Worm (Caenorhabditis elegans) whole organism, L4 larva: ENCODE results near the gene C29E4.15.

Experiments
- D1046.2 ChIP-seq: fragments of 200-800 bp; sonication (Bioruptor generic); IDR thresholded peaks from 2 replicates; pipeline ENCODE4 v1.3.6; 2022; ENCODE audit warnings: missing genetic modification characterization, missing compliant biosample characterization
- F49E8.2 ChIP-seq: sonication (generic microtip); optimal IDR thresholded peaks from 2 replicates; lab custom pipeline; 2016; ENCODE audit warnings: missing compliant biosample characterization, mild to moderate bottlenecking, missing genetic modification characterization, borderline replicate concordance
- R02D3.7 ChIP-seq: fragments of 150-350 bp; sonication (generic microtip); optimal IDR thresholded peaks from 3 replicates; lab custom pipeline; 2014; ENCODE audit warnings: missing biosample characterization, missing genetic modification characterization
- T26A8.4 ChIP-seq: fragments of 200-800 bp; sonication (Bioruptor generic); IDR thresholded peaks from 2 replicates; pipeline ENCODE4 v1.3.6; 2022; ENCODE audit warnings: missing genetic modification characterization, missing compliant biosample characterization
- Y105C5A.15 ChIP-seq: fragments of 200-800 bp; sonication (Bioruptor generic); IDR thresholded peaks from 2 replicates; pipeline ENCODE4 v1.3.6; 2022; ENCODE audit warnings: missing genetic modification characterization, missing compliant biosample characterization
- Y5F2A.4 ChIP-seq: fragments of 200-800 bp; sonication (Bioruptor generic); optimal IDR thresholded peaks from 2 replicates; lab custom pipeline; 2018; ENCODE audit warnings: mild to moderate bottlenecking, missing genetic modification characterization, missing compliant biosample characterization
- aha-1 ChIP-seq: fragments of 150-350 bp; peaks from one replicate; lab custom pipeline; 2014; ENCODE audit warnings: missing biosample characterization, missing genetic modification characterization
- ama-1 ChIP-seq: fragments of 150-350 bp; optimal IDR thresholded peaks from 2 replicates; lab custom pipeline; 2014; ENCODE audit warnings: inconsistent platforms, mixed read lengths
- arid-1 ChIP-seq: fragments of 200-800 bp; sonication (Bioruptor generic); conservative IDR thresholded peaks from 2 replicates; pipeline ENCODE4 v1.3.6; 2022; ENCODE audit warnings: missing genetic modification reagents, missing genetic modification characterization, missing compliant biosample characterization
- ceh-20 ChIP-seq: fragments of 200-800 bp; sonication (Bioruptor generic); IDR thresholded peaks from 2 replicates; pipeline ENCODE4 v1.3.6; 2022; ENCODE audit warnings: missing genetic modification reagents, missing genetic modification characterization, missing compliant biosample characterization
- ceh-28 ChIP-seq: fragments of 150-350 bp; optimal IDR thresholded peaks from 2 replicates; lab custom pipeline; 2014; ENCODE audit warnings: missing biosample characterization, missing genetic modification reagents, missing genetic modification characterization
- ceh-82 ChIP-seq: sonication (generic microtip); optimal IDR thresholded peaks from 2 replicates; lab custom pipeline; 2017; ENCODE audit warnings: missing biosample characterization, missing genetic modification characterization
- dmd-8 ChIP-seq: fragments of 200-800 bp; sonication (Bioruptor generic); IDR thresholded peaks from 2 replicates; pipeline ENCODE4 v1.3.6; 2022; ENCODE audit warnings: missing genetic modification characterization, missing compliant biosample characterization
- dpl-1 ChIP-seq: fragments of 150-350 bp; optimal IDR thresholded peaks from 2 replicates; lab custom pipeline; 2014; ENCODE audit warnings: missing biosample characterization, missing genetic modification reagents, missing genetic modification characterization
- duxl-1 ChIP-seq: sonication (generic microtip); optimal IDR thresholded peaks from 2 replicates; lab custom pipeline; 2016; ENCODE audit warnings: mild to moderate bottlenecking, missing genetic modification characterization, moderate library complexity, missing compliant biosample characterization; ENCODE audit not compliant: poor library complexity
- fkh-10 ChIP-seq: fragments of 150-350 bp; optimal IDR thresholded peaks from 2 replicates; lab custom pipeline; 2014; ENCODE audit warnings: missing biosample characterization, missing genetic modification reagents, missing genetic modification characterization
- fos-1 ChIP-seq: fragments of 150-350 bp; optimal IDR thresholded peaks from 2 replicates; lab custom pipeline; 2014; ENCODE audit warnings: missing biosample characterization, missing genetic modification characterization
- gei-8 ChIP-seq: fragments of 200-800 bp; sonication (Bioruptor generic); optimal IDR thresholded peaks from 2 replicates; lab custom pipeline; 2018; ENCODE audit warnings: mild to moderate bottlenecking, missing genetic modification characterization, missing compliant biosample characterization
- hlh-11 ChIP-seq: fragments of 200-800 bp; sonication (Bioruptor generic); optimal IDR thresholded peaks from 2 replicates; lab custom pipeline; 2018; ENCODE audit warnings: mild to moderate bottlenecking, missing genetic modification characterization, missing compliant biosample characterization
- hlh-30 ChIP-seq: sonication (generic microtip); optimal IDR thresholded peaks from 2 replicates; lab custom pipeline; 2017; ENCODE audit warnings: antibody characterized with exemption, mild to moderate bottlenecking, missing genetic modification characterization, missing compliant biosample characterization; ENCODE audit not compliant: insufficient read depth
- hmg-1.1 ChIP-seq: fragments of 200-800 bp; sonication (Bioruptor generic); IDR thresholded peaks from 2 replicates; pipeline ENCODE4 v1.3.6; 2022; ENCODE audit warnings: missing genetic modification reagents, missing genetic modification characterization, missing compliant biosample characterization
- lin-1 ChIP-seq: fragments of 200-800 bp; sonication (Bioruptor generic); IDR thresholded peaks from 2 replicates; pipeline ENCODE4 v1.3.6; 2022; ENCODE audit warnings: missing genetic modification reagents, missing genetic modification characterization, missing compliant biosample characterization
- lin-15B ChIP-seq: fragments of 150-350 bp; sonication (generic microtip); optimal IDR thresholded peaks from 3 replicates; lab custom pipeline; 2014; ENCODE audit warnings: missing biosample characterization, missing genetic modification characterization
- lin-29 ChIP-seq: fragments of 200-800 bp; sonication (Bioruptor generic); IDR thresholded peaks from 2 replicates; pipeline ENCODE4 v1.3.6; 2022; ENCODE audit warnings: missing genetic modification reagents, missing genetic modification characterization, missing compliant biosample characterization
- lir-3 ChIP-seq: sonication (generic microtip); optimal IDR thresholded peaks from 2 replicates; lab custom pipeline; 2016; ENCODE audit warnings: mild to moderate bottlenecking, missing genetic modification characterization, missing compliant biosample characterization
- lsy-2 ChIP-seq, 2 experiments: fragments of 150-350 bp in 1 of 2; sonication (generic microtip) in 1 of 2; optimal IDR thresholded peaks; 2 replicates each; lab custom pipeline; 2014 to 2017; ENCODE audit warnings: missing biosample characterization in 2 of 2, missing genetic modification characterization in 2 of 2
- madf-5 ChIP-seq, 2 experiments: fragments of 200-800 bp; sonication (Bioruptor generic); IDR thresholded peaks; 2 replicates each; pipeline ENCODE4 v1.3.6; 2022; ENCODE audit warnings: missing compliant biosample characterization in 2 of 2, missing genetic modification characterization in 2 of 2
- mdt-29 ChIP-seq: fragments of 200-800 bp; sonication (Bioruptor generic); IDR thresholded peaks from 2 replicates; pipeline ENCODE4 v1.3.6; 2022; ENCODE audit warnings: missing genetic modification reagents, missing genetic modification characterization, missing compliant biosample characterization
- mep-1 ChIP-seq: fragments of 150-350 bp; sonication (generic microtip); optimal IDR thresholded peaks from 3 replicates; lab custom pipeline; 2014; ENCODE audit warnings: missing biosample characterization, missing genetic modification characterization
- mes-2 ChIP-seq: sonication (generic microtip); optimal IDR thresholded peaks from 2 replicates; lab custom pipeline; 2016; ENCODE audit warnings: missing genotype, mild to moderate bottlenecking, missing genetic modification characterization, missing compliant biosample characterization; ENCODE audit not compliant: poor library complexity, severe bottlenecking
- nhr-111 ChIP-seq: fragments of 200-800 bp; sonication (Bioruptor generic); optimal IDR thresholded peaks from 2 replicates; lab custom pipeline; 2018; ENCODE audit warnings: mild to moderate bottlenecking, missing genetic modification characterization, missing compliant biosample characterization
- nhr-28 ChIP-seq: fragments of 150-350 bp; optimal IDR thresholded peaks from 2 replicates; lab custom pipeline; 2014; ENCODE audit warnings: missing biosample characterization, missing genetic modification characterization
- nhr-42 ChIP-seq: fragments of 200-800 bp; sonication (Bioruptor generic); IDR thresholded peaks from 2 replicates; pipeline ENCODE4 v1.3.6; 2022; ENCODE audit warnings: missing genetic modification characterization, missing compliant biosample characterization
- nhr-6 ChIP-seq: fragments of 150-350 bp; optimal IDR thresholded peaks from 2 replicates; lab custom pipeline; 2014; ENCODE audit warnings: missing biosample characterization, missing genetic modification characterization
- nhr-76 ChIP-seq: fragments of 150-350 bp; optimal IDR thresholded peaks from 2 replicates; lab custom pipeline; 2014; ENCODE audit warnings: missing biosample characterization, missing genetic modification characterization
- pha-4 ChIP-seq, 2 experiments: fragments of 150-350 bp in 1 of 2; fragments of 200-800 bp in 1 of 2; sonication (Bioruptor generic) in 1 of 2; IDR thresholded peaks in 1 of 2; optimal IDR thresholded peaks in 1 of 2; 2 replicates each; pipeline versions ENCODE4 v1.3.6 to Lab custom; 2014 to 2022; ENCODE audit warnings: missing genetic modification characterization in 2 of 2, missing genetic modification reagents in 2 of 2, missing biosample characterization in 1 of 2, missing compliant biosample characterization in 1 of 2
- php-3 ChIP-seq: fragments of 200-800 bp; sonication (Bioruptor generic); IDR thresholded peaks from 2 replicates; pipeline ENCODE4 v1.3.6; 2022; ENCODE audit warnings: missing genetic modification reagents, missing genetic modification characterization, missing compliant biosample characterization
- rbr-2 ChIP-seq: sonication (generic microtip); optimal IDR thresholded peaks from 2 replicates; lab custom pipeline; 2016; ENCODE audit warnings: missing genotype, missing genetic modification characterization, missing compliant biosample characterization
- set-16 ChIP-seq: fragments of 200-800 bp; sonication (Bioruptor generic); IDR thresholded peaks from 2 replicates; pipeline ENCODE4 v1.3.6; 2022; ENCODE audit warnings: missing genetic modification reagents, missing genetic modification characterization, missing compliant biosample characterization
- snpc-1.2 ChIP-seq: fragments of 200-800 bp; sonication (Bioruptor generic); IDR thresholded peaks from 2 replicates; pipeline ENCODE4 v1.3.6; 2022; ENCODE audit warnings: missing genetic modification reagents, missing genetic modification characterization, missing compliant biosample characterization
- spr-1 ChIP-seq: sonication (generic microtip); optimal IDR thresholded peaks from 2 replicates; lab custom pipeline; 2016; ENCODE audit warnings: mild to moderate bottlenecking, missing genetic modification characterization, missing compliant biosample characterization
- spr-3 ChIP-seq: fragments of 200-800 bp; sonication (Bioruptor generic); optimal IDR thresholded peaks from 2 replicates; lab custom pipeline; 2018; ENCODE audit warnings: mild to moderate bottlenecking, missing genetic modification characterization, missing compliant biosample characterization
- tra-1 ChIP-seq: fragments of 200-800 bp; sonication (Bioruptor generic); IDR thresholded peaks from 2 replicates; pipeline ENCODE4 v1.3.6; 2022; ENCODE audit warnings: missing genetic modification reagents, missing genetic modification characterization, missing compliant biosample characterization
- unc-130 ChIP-seq: sonication (generic microtip); optimal IDR thresholded peaks from 2 replicates; lab custom pipeline; 2016; ENCODE audit warnings: missing genetic modification reagents, missing genetic modification characterization, missing compliant biosample characterization
- unc-62 ChIP-seq, 3 experiments: fragments of 150-350 bp in 1 of 3; sonication (generic microtip); optimal IDR thresholded peaks in 2 of 3; peaks in 1 of 3; 1 replicate in 1 of 3; 2 replicates in 2 of 3; lab custom pipeline; 2014 to 2017; ENCODE audit warnings: missing biosample characterization in 3 of 3, missing genetic modification characterization in 3 of 3, missing genetic modification reagents in 3 of 3, missing genotype in 1 of 3
- vab-7 ChIP-seq: fragments of 200-800 bp; sonication (Bioruptor generic); IDR thresholded peaks from 2 replicates; pipeline ENCODE4 v1.3.6; 2022; ENCODE audit warnings: missing genetic modification reagents, missing genetic modification characterization, missing compliant biosample characterization
- zag-1 ChIP-seq: fragments of 150-350 bp; optimal IDR thresholded peaks from 2 replicates; lab custom pipeline; 2014; ENCODE audit warnings: missing biosample characterization, missing genetic modification characterization
- zfp-2 ChIP-seq: sonication (generic microtip); optimal IDR thresholded peaks from 2 replicates; lab custom pipeline; 2016; ENCODE audit warnings: mild to moderate bottlenecking, missing genetic modification characterization, missing compliant biosample characterization
- zip-11 ChIP-seq: fragments of 200-800 bp; sonication (Bioruptor generic); IDR thresholded peaks from 2 replicates; pipeline ENCODE4 v1.3.6; 2022; ENCODE audit warnings: missing genetic modification characterization, missing compliant biosample characterization

C29E4.15 gene

ce11 chrIII:7973201-7973767 lies 20.9 kb downstream of the C29E4.15 start, which contains the start of the genes eef-1B.1 and aco-2 (continued):
- TF ChIP-seq ceh-28 (no peak), rbr-2 (tag; lab: Kevin White, UChicago) (peak; percentile 89), lin-29 (GFP tag; lab: Robert Waterston, UW) (no peak), spr-1 (tag; lab: Kevin White, UChicago) (peak; percentile 72), pha-4 (GFP tag; IDR thresholded peaks at IDR 0.05; lab: Robert Waterston, UW) (peak; percentile 64; the same call in 1 of the 2 replicates), pha-4 (tag; optimal IDR thresholded peaks at IDR 0.05; lab: Kevin White, UChicago) (no peak), Y5F2A.4 (GFP tag; lab: Kevin White, UChicago) (no peak), dpl-1 (GFP tag; lab: Kevin White, UChicago) (peak; percentile 92), set-16 (GFP tag; lab: Robert Waterston, UW) (no peak; the same call in 1 of the 2 replicates), fkh-10 (GFP tag; lab: Kevin White, UChicago) (peak; percentile 53), lin-15B (tag; lab: Kevin White, UChicago) (no peak), nhr-6 (tag; lab: Kevin White, UChicago) (peak; percentile 95), ceh-82 (tag; lab: Kevin White, UChicago) (no peak), mep-1 (tag; lab: Kevin White, UChicago) (peak; percentile 93), F49E8.2 (tag; lab: Kevin White, UChicago) (peak; percentile 24), dmd-8 (GFP tag; lab: Robert Waterston, UW) (no peak), snpc-1.2 (GFP tag; lab: Robert Waterston, UW) (no peak), zfp-2 (peak; percentile 35), spr-3 (GFP tag; lab: Kevin White, UChicago) (no peak), hlh-11 (tag; lab: Kevin White, UChicago) (peak; percentile 95), R02D3.7 (tag; lab: Kevin White, UChicago) (no peak), unc-130 (GFP tag; lab: Kevin White, UChicago) (peak; percentile 13), nhr-111 (GFP tag; lab: Kevin White, UChicago) (no peak), hmg-1.1 (GFP tag; lab: Robert Waterston, UW) (peak; percentile 89), arid-1 (peak; percentile 26; the same call in 1 of the 2 replicates), zip-11 (no peak), D1046.2 (no peak), ceh-20 (GFP tag; lab: Robert Waterston, UW) (peak; percentile 78), mdt-29 (GFP tag; lab: Robert Waterston, UW) (0 out of 2 replicates have a peak, but pooled peaks have one; percentile 39), T26A8.4 (GFP tag; lab: Robert Waterston, UW) (peak; percentile 91), gei-8 (no peak), vab-7 (GFP tag; lab: Robert Waterston, UW) (0 out of 2 replicates have a peak, but pooled peaks have one; percentile 7), tra-1 (peak; percentile 22; the same call in 1 of the 2 replicates), lin-1 (GFP tag; lab: Robert Waterston, UW) (peak; percentile 33; the same call in 1 of the 2 replicates), aha-1 (tag; lab: Kevin White, UChicago) (peak; percentile 99), nhr-42 (GFP tag; lab: Robert Waterston, UW) (peak; percentile 90), nhr-28 (tag; lab: Kevin White, UChicago) (peak; percentile 84), php-3 (GFP tag; lab: Robert Waterston, UW) (peak; percentile 42; the same call in 1 of the 2 replicates), lir-3 (tag; lab: Kevin White, UChicago) (no peak), hlh-30 (tag; lab: Kevin White, UChicago) (peak; percentile 92), madf-5 (GFP tag; IDR thresholded peaks at IDR 0.05; lab: Robert Waterston, UW) (no peak), Y105C5A.15 (GFP tag; lab: Robert Waterston, UW) (no peak), lsy-2 (tag; optimal IDR thresholded peaks at IDR 0.05; lab: Kevin White, UChicago) (peak; percentile 31 to 95), zag-1 (tag; lab: Kevin White, UChicago) (no peak), duxl-1 (tag; lab: Kevin White, UChicago) (peak; percentile 90), mes-2 (tag; lab: Kevin White, UChicago) (peak; percentile 92), nhr-76 (no peak), unc-62 (GFP tag; optimal IDR thresholded peaks at IDR 0.05 in 1 of 2; lab: Kevin White, UChicago) (no peak), unc-62 (tag; optimal IDR thresholded peaks at IDR 0.05; lab: Kevin White, UChicago) (no peak), fos-1 (tag; lab: Kevin White, UChicago) (no peak), ama-1 (lab: Kevin White, UChicago) (peak; percentile 81)
